Worm (Caenorhabditis elegans): ENCODE results near the gene clik-2.

- no peak for TF ChIP-seq egl-5 (tag; optimal IDR thresholded peaks at IDR 0.05)
- TF ChIP-seq nhr-67 (tag; optimal IDR thresholded peaks at IDR 0.05): no peak
- TF ChIP-seq elt-2 (tag; optimal IDR thresholded peaks at IDR 0.05): no peak
- no peak for TF ChIP-seq ceh-82 (tag; optimal IDR thresholded peaks at IDR 0.05)
- TF ChIP-seq aly-2 (tag; optimal IDR thresholded peaks at IDR 0.05): no peak
These were observed 23.9 kb upstream of the clik-2 start for ce11 chrX:7712887-7713286.
